Fruit fly (Drosophila melanogaster) whole organism, embryonic: Measurements from ENCODE around the gene CG31926.

ENCODE experiments used
- BEAF-32 ChIP-seq: fragments of 200-800 bp; sonication (Bioruptor generic); optimal IDR thresholded peaks from 3 replicates; lab custom pipeline; 2017; ENCODE audit warnings: missing biosample characterization, missing genetic modification characterization, mild to moderate bottlenecking, moderate library complexity, missing genetic modification reagents
- Blimp-1 ChIP-seq: fragments of 200-800 bp; sonication (Bioruptor generic); optimal IDR thresholded peaks from 3 replicates; lab custom pipeline; 2018; ENCODE audit warnings: missing biosample characterization, missing genetic modification characterization, mild to moderate bottlenecking, moderate library complexity, missing genetic modification reagents
- CG10321 ChIP-seq: fragments of 200-800 bp; sonication (Bioruptor generic); IDR thresholded peaks from 2 replicates; pipeline ENCODE4 v1.3.6; 2022; ENCODE audit warnings: missing biosample characterization, missing genetic modification characterization
- CG10366 ChIP-seq: fragments of 200-800 bp; sonication (Bioruptor generic); IDR thresholded peaks from 2 replicates; pipeline ENCODE4 v1.3.6; 2022; ENCODE audit warnings: missing biosample characterization, missing genetic modification characterization
- CG10431 ChIP-seq: fragments of 200-800 bp; sonication (Bioruptor generic); optimal IDR thresholded peaks from 3 replicates; lab custom pipeline; 2018; ENCODE audit warnings: missing biosample characterization, mild to moderate bottlenecking, missing genetic modification characterization
- CG10654 ChIP-seq: fragments of 200-800 bp; sonication (Bioruptor generic); optimal IDR thresholded peaks from 2 replicates; lab custom pipeline; 2016; ENCODE audit warnings: missing biosample characterization, missing genetic modification characterization
- CG11085 ChIP-seq: fragments of 200-800 bp; sonication (Bioruptor generic); IDR thresholded peaks from 2 replicates; pipeline ENCODE4 v1.3.6; 2022; ENCODE audit warnings: missing biosample characterization, missing genetic modification characterization
- CG11696 ChIP-seq: fragments of 200-800 bp; sonication (Bioruptor generic); IDR thresholded peaks from 2 replicates; pipeline ENCODE4 v1.3.6; 2022; ENCODE audit warnings: missing biosample characterization, missing genetic modification characterization
- CG14860 ChIP-seq: fragments of 200-800 bp; sonication (Bioruptor generic); IDR thresholded peaks from 3 replicates; pipeline ENCODE4 v1.3.6; 2022; ENCODE audit warnings: missing biosample characterization, missing genetic modification characterization; ENCODE audit not compliant: partially characterized antibody
- CG15696 ChIP-seq: fragments of 200-800 bp; sonication (Bioruptor generic); optimal IDR thresholded peaks from 2 replicates; lab custom pipeline; 2019; ENCODE audit warnings: missing biosample characterization, mild to moderate bottlenecking, missing genetic modification characterization, moderate library complexity
- CG2116 ChIP-seq: fragments of 200-800 bp; sonication (Bioruptor generic); optimal IDR thresholded peaks from 3 replicates; lab custom pipeline; 2018; ENCODE audit warnings: missing biosample characterization, mild to moderate bottlenecking, missing genetic modification characterization
- CG2202 ChIP-seq: fragments of 200-800 bp; sonication (Bioruptor generic); optimal IDR thresholded peaks from 2 replicates; lab custom pipeline; 2018; ENCODE audit warnings: missing biosample characterization, mild to moderate bottlenecking, missing genetic modification characterization
- CG2875 ChIP-seq: fragments of 200-800 bp; sonication (Bioruptor generic); optimal IDR thresholded peaks from 2 replicates; lab custom pipeline; 2017; ENCODE audit warnings: missing biosample characterization, mild to moderate bottlenecking, missing genetic modification characterization, missing genetic modification reagents
- CG30403 ChIP-seq: fragments of 200-800 bp; sonication (Bioruptor generic); optimal IDR thresholded peaks from 3 replicates; lab custom pipeline; 2016; ENCODE audit warnings: missing biosample characterization, missing genetic modification characterization
- CG31365 ChIP-seq: fragments of 200-800 bp; sonication (Bioruptor generic); optimal IDR thresholded peaks from 2 replicates; lab custom pipeline; 2018; ENCODE audit warnings: missing biosample characterization, mild to moderate bottlenecking, missing genetic modification characterization
- CG3163 ChIP-seq: fragments of 200-800 bp; sonication (Bioruptor generic); optimal IDR thresholded peaks from 3 replicates; lab custom pipeline; 2016; ENCODE audit warnings: missing biosample characterization, missing genetic modification characterization
- CG6765 ChIP-seq: fragments of 200-800 bp; sonication (Bioruptor generic); optimal IDR thresholded peaks from 3 replicates; lab custom pipeline; 2017; ENCODE audit warnings: missing biosample characterization, mild to moderate bottlenecking, missing genetic modification characterization
- CG8089 ChIP-seq: fragments of 200-800 bp; sonication (Bioruptor generic); optimal IDR thresholded peaks from 3 replicates; lab custom pipeline; 2016; ENCODE audit warnings: missing biosample characterization, missing genetic modification characterization
- CG9797 ChIP-seq: fragments of 200-800 bp; sonication (Bioruptor generic); optimal IDR thresholded peaks from 3 replicates; lab custom pipeline; 2018; ENCODE audit warnings: missing biosample characterization, mild to moderate bottlenecking, missing genetic modification characterization
- CG9876 ChIP-seq: fragments of 200-800 bp; sonication (Bioruptor generic); optimal IDR thresholded peaks from 2 replicates; lab custom pipeline; 2016; ENCODE audit warnings: missing biosample characterization, missing genetic modification characterization
- Chrac-16 ChIP-seq: fragments of 200-800 bp; sonication (Bioruptor generic); optimal IDR thresholded peaks from 3 replicates; lab custom pipeline; 2016; ENCODE audit warnings: missing biosample characterization, missing genetic modification characterization
- Dbx ChIP-seq: fragments of 200-800 bp; sonication (Bioruptor generic); IDR thresholded peaks from 3 replicates; pipeline ENCODE4 v1.3.6; 2022; ENCODE audit warnings: missing biosample characterization, missing genetic modification characterization
- E2f1 ChIP-seq: fragments of 200-800 bp; sonication (Bioruptor generic); IDR thresholded peaks from 2 replicates; pipeline ENCODE4 v1.3.6; 2022; ENCODE audit warnings: missing biosample characterization, missing genetic modification characterization
- ERR ChIP-seq: fragments of 200-800 bp; sonication (Bioruptor generic); optimal IDR thresholded peaks from 2 replicates; lab custom pipeline; 2016; ENCODE audit warnings: missing biosample characterization, missing genetic modification characterization
- Hey ChIP-seq: fragments of 200-800 bp; sonication (Bioruptor generic); optimal IDR thresholded peaks from 3 replicates; lab custom pipeline; 2018; ENCODE audit warnings: missing biosample characterization, mild to moderate bottlenecking, missing genetic modification characterization
- Lpt ChIP-seq: fragments of >200 bp; optimal IDR thresholded peaks from 2 replicates; lab custom pipeline; 2018; ENCODE audit warnings: missing biosample characterization, missing genetic modification characterization
- Mes4 ChIP-seq: fragments of 200-800 bp; sonication (Bioruptor generic); optimal IDR thresholded peaks from 2 replicates; lab custom pipeline; 2016; ENCODE audit warnings: missing biosample characterization, missing genetic modification characterization
- NFAT ChIP-seq: fragments of 200-800 bp; sonication (Bioruptor generic); IDR thresholded peaks from 2 replicates; pipeline ENCODE4 v1.3.6; 2022; ENCODE audit warnings: missing biosample characterization, missing genetic modification characterization
- PHDP ChIP-seq: fragments of 200-800 bp; sonication (Bioruptor generic); optimal IDR thresholded peaks from 3 replicates; lab custom pipeline; 2018; ENCODE audit warnings: missing biosample characterization, mild to moderate bottlenecking, missing genetic modification characterization, moderate library complexity
- Sin3A ChIP-seq: fragments of >200 bp; optimal IDR thresholded peaks from 2 replicates; lab custom pipeline; 2018
- Sox100B ChIP-seq: fragments of 200-800 bp; sonication (Bioruptor generic); optimal IDR thresholded peaks from 3 replicates; lab custom pipeline; 2018; ENCODE audit warnings: missing biosample characterization, mild to moderate bottlenecking, missing genetic modification characterization
- Taf1 ChIP-seq: fragments of 200-800 bp; sonication (Bioruptor generic); IDR thresholded peaks from 2 replicates; pipeline ENCODE4 v1.3.6; 2022; ENCODE audit warnings: missing biosample characterization, missing genetic modification characterization
- abd-A ChIP-seq: fragments of 200-800 bp; sonication (Bioruptor generic); optimal IDR thresholded peaks from 3 replicates; lab custom pipeline; 2019; ENCODE audit warnings: missing biosample characterization, mild to moderate bottlenecking, missing genetic modification characterization, moderate library complexity
- ara ChIP-seq: fragments of 200-800 bp; sonication (Bioruptor generic); IDR thresholded peaks from 2 replicates; pipeline ENCODE4 v1.3.6; 2022; ENCODE audit warnings: missing biosample characterization, missing genetic modification characterization
- cg ChIP-seq: fragments of 200-800 bp; sonication (Bioruptor generic); optimal IDR thresholded peaks from 3 replicates; lab custom pipeline; 2019; ENCODE audit warnings: missing biosample characterization, mild to moderate bottlenecking, missing genetic modification characterization, moderate library complexity
- ci ChIP-seq: fragments of 200-800 bp; sonication (Bioruptor generic); IDR thresholded peaks from 3 replicates; pipeline ENCODE4 v1.3.6; 2022; ENCODE audit warnings: missing biosample characterization, missing genetic modification characterization
- fru ChIP-seq: fragments of >200 bp; optimal IDR thresholded peaks from 2 replicates; lab custom pipeline; 2017
- gsb-n ChIP-seq: fragments of 200-800 bp; sonication (Bioruptor generic); optimal IDR thresholded peaks from 3 replicates; lab custom pipeline; 2018; ENCODE audit warnings: missing biosample characterization, mild to moderate bottlenecking, missing genetic modification characterization
- luna ChIP-seq: fragments of 200-800 bp; sonication (Bioruptor generic); optimal IDR thresholded peaks from 2 replicates; lab custom pipeline; 2016; ENCODE audit warnings: missing biosample characterization, missing genetic modification characterization
- nerfin-1 ChIP-seq: fragments of 200-800 bp; sonication (Bioruptor generic); optimal IDR thresholded peaks from 3 replicates; lab custom pipeline; 2019; ENCODE audit warnings: missing biosample characterization, mild to moderate bottlenecking, missing genetic modification characterization, moderate library complexity
- otp ChIP-seq: fragments of 200-800 bp; sonication (Bioruptor generic); IDR thresholded peaks from 3 replicates; pipeline ENCODE4, ENCODE4 v1.3.6; 2022; ENCODE audit warnings: missing biosample characterization, missing genetic modification characterization
- pros ChIP-seq: fragments of 200-800 bp; sonication (Bioruptor generic); optimal IDR thresholded peaks from 3 replicates; lab custom pipeline; 2019; ENCODE audit warnings: missing biosample characterization, mild to moderate bottlenecking, missing genetic modification characterization, moderate library complexity
- salm ChIP-seq: fragments of 200-800 bp; sonication (Bioruptor generic); optimal IDR thresholded peaks from 2 replicates; lab custom pipeline; 2018; ENCODE audit warnings: missing biosample characterization, mild to moderate bottlenecking, missing genetic modification characterization
- sd ChIP-seq: fragments of 200-800 bp; sonication (Bioruptor generic); optimal IDR thresholded peaks from 3 replicates; lab custom pipeline; 2018; ENCODE audit warnings: missing biosample characterization, mild to moderate bottlenecking, missing genetic modification characterization, moderate library complexity
- sens ChIP-seq: fragments of 200-800 bp; sonication (Bioruptor generic); peaks from one replicate; lab custom pipeline; 2016; ENCODE audit warnings: missing biosample characterization, missing genetic modification characterization
- sr ChIP-seq: fragments of 200-800 bp; sonication (Bioruptor generic); IDR thresholded peaks from 3 replicates; pipeline ENCODE4 v1.3.6; 2022; ENCODE audit warnings: missing biosample characterization, missing genetic modification characterization
- tll ChIP-seq, 2 experiments: fragments of 200-800 bp in 1 of 2; fragments of >200 bp in 1 of 2; sonication (Bioruptor generic) in 1 of 2; optimal IDR thresholded peaks; 2 replicates each; lab custom pipeline; 2017 to 2019; ENCODE audit warnings: missing biosample characterization in 2 of 2, missing genetic modification characterization in 2 of 2, mild to moderate bottlenecking in 1 of 2, moderate library complexity in 1 of 2
- twi ChIP-seq: fragments of 200-800 bp; optimal IDR thresholded peaks from 2 replicates; lab custom pipeline; 2019; ENCODE audit warnings: missing biosample characterization, mild to moderate bottlenecking, missing genetic modification characterization, moderate library complexity

The CG31926 gene

DNA sequence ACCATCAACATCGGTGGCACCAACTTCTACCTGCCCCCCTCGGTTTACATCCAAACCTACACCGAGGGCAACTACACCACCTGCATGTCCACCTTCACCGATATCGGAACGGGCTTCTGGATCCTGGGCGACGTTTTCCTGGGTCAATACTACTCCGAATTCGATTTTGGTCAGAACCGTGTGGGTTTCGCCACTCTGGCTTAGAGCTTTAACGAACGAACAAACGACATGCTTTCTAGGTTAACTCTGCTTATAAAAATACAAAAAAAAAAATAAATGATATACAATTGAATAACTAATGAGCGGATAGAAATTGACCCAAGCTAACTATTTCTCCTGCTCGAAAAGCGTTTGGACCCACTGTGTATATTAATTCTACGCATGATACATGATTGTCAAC, at the start of gene CG31926:
Gene CG31926 (plus strand): TSS at position 301 of the 400 bp plus-strand sequence.
- TF ChIP-seq NFAT (no peak), CG9797 (no peak), luna (GFP tag; lab: Kevin White, UChicago) (no peak), Dbx (GFP tag; lab: Robert Waterston, UW) (no peak), PHDP (no peak), Lpt (no peak), Taf1 (GFP tag; lab: Robert Waterston, UW) (no peak), CG2202 (tag; lab: Kevin White, UChicago) (no peak), CG30403 (no peak), Mes4 (GFP tag; lab: Kevin White, UChicago) (no peak), fru (lab: Kevin White, UChicago) (no peak), nerfin-1 (tag; lab: Kevin White, UChicago) (no peak)
- TF ChIP-seq, all 482 proteins: peak for 0

DNA sequence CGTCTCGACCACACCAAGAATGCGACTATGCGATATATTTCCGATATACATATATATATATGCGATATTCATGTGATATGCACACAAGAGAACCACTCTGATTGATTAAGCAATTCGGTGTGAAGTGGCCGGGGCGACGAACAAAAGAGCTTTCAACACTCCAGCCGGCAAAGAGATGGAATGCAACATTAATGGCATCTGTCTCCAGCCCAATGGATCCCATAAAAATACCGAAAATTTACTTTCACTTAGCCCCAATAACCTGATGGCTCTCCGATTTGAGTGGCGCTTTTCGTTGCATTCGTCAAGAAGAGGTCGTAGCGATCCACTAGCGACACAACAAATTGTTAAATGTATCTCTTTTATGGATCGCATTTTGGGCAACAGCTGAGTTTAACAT, 48.5 kb upstream of the CG31926 start:
- peak; percentile 20 for TF ChIP-seq CG2116 (GFP tag; lab: Kevin White, UChicago)
- peak; percentile 86 for TF ChIP-seq Blimp-1 (GFP tag; lab: Kevin White, UChicago)
- TF ChIP-seq CG11085, result 0 out of 2 replicates have a peak, but pooled peaks have one; percentile 25
- TF ChIP-seq sd, result peak; percentile 91
- peak; percentile 52 for TF ChIP-seq abd-A (tag; lab: Kevin White, UChicago)
- TF ChIP-seq ara (GFP tag; lab: Robert Waterston, UW), result no peak
- TF ChIP-seq, all 482 proteins: peak for 5

DNA sequence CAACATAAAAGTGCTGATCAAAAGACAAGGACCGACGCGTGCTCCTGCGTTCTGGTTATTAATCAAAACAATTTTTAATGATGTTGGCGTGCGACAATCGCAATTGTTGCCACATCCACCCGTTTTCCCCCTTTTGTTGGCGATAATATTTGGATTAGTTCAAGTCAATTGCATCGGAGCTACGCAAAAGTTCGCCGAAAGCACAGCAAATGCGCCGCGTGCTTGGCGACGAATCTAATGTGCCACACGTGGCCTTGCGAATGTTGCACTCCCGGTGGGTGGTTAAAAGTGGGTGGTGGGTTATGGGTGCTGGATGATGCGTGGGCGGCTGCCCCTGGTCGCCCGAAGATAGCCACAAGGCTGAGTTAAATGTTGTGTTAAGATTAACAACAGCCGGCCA, 47.6 kb upstream of the CG31926 start:
- TF ChIP-seq E2f1 (GFP tag; lab: Robert Waterston, UW), result no peak
- 0 out of 3 replicates have a peak, but pooled peaks have one; percentile 20 for TF ChIP-seq ci (GFP tag; lab: Robert Waterston, UW)
- 0 out of 3 replicates have a peak, but pooled peaks have one; percentile 12 for TF ChIP-seq sr (GFP tag; lab: Robert Waterston, UW)
- peak; percentile 94 for TF ChIP-seq Hey
- TF ChIP-seq sens (GFP tag; lab: Kevin White, UChicago), result peak; percentile 57
- TF ChIP-seq, all 482 proteins: peak for 4

DNA sequence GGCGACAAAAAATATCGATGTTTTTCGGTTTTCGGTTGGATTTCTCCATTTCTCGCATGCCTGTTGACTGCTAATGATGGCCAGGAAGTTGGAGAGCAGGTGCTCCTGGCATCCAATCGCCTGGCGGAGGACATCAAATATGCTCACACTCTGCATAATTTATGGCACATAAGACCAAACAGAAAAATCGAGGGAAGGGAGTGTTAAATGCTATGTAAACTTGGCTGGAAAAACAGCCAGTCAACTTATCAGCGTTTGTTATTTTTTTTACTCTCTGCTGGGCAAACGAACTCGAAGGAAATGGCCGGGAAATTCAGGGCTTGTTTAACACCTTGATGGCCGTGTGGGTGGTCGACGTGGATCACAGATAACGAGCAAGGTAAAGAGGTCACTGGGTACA, 47.1 kb upstream of the CG31926 start:
- no peak for TF ChIP-seq CG9876 (GFP tag; lab: Kevin White, UChicago)
- TF ChIP-seq BEAF-32 (GFP tag; lab: Kevin White, UChicago), result no peak
- TF ChIP-seq CG31365 (tag; lab: Kevin White, UChicago), result no peak
- TF ChIP-seq ci (GFP tag; lab: Robert Waterston, UW), result 0 out of 3 replicates have a peak, but pooled peaks have one; percentile 1
- no peak for TF ChIP-seq CG10321 (GFP tag; lab: Robert Waterston, UW)
- no peak for TF ChIP-seq CG10431 (GFP tag; lab: Kevin White, UChicago)
- TF ChIP-seq CG8089 (GFP tag; lab: Kevin White, UChicago), result no peak
- no peak for TF ChIP-seq CG6765 (GFP tag; lab: Kevin White, UChicago)
- TF ChIP-seq cg, result no peak
- no peak for TF ChIP-seq pros (GFP tag; lab: Kevin White, UChicago)
- peak in 1 of 2 experiments; percentile 90 for TF ChIP-seq tll (GFP tag; optimal IDR thresholded peaks at IDR 0.05; lab: Kevin White, UChicago)
- no peak for TF ChIP-seq Sox100B (GFP tag; lab: Kevin White, UChicago)
- peak; percentile 51 for TF ChIP-seq CG15696 (tag; lab: Kevin White, UChicago)
- no peak for TF ChIP-seq CG10366
- no peak for TF ChIP-seq twi (tag; lab: Kevin White, UChicago)
- TF ChIP-seq CG11696, result no peak
- peak; percentile 29; the same call in 1 of the 3 replicates for TF ChIP-seq otp (GFP tag; lab: Robert Waterston, UW)
- TF ChIP-seq gsb-n (tag; lab: Kevin White, UChicago), result peak; percentile 18
- TF ChIP-seq salm (tag; lab: Kevin White, UChicago), result peak; percentile 5
- no peak for TF ChIP-seq CG10654 (GFP tag; lab: Kevin White, UChicago)
- no peak for TF ChIP-seq Sin3A (lab: Kevin White, UChicago)
- TF ChIP-seq ERR (GFP tag; lab: Kevin White, UChicago), result no peak
- no peak for TF ChIP-seq CG14860
- no peak for TF ChIP-seq CG2875 (GFP tag; lab: Kevin White, UChicago)
- TF ChIP-seq Chrac-16 (GFP tag; lab: Kevin White, UChicago), result no peak
- TF ChIP-seq CG3163 (GFP tag; lab: Kevin White, UChicago), result no peak
